Worm (Caenorhabditis elegans) whole organism, L1 larva: Measurements from ENCODE around the gene fbxc-19.

Source experiments
- C16A3.4 ChIP-seq: fragments of 150-350 bp; optimal IDR thresholded peaks from 2 replicates; lab custom pipeline; 2014; ENCODE audit warnings: missing biosample characterization, missing genetic modification characterization
- F16B12.6 ChIP-seq: fragments of 150-350 bp; optimal IDR thresholded peaks from 2 replicates; lab custom pipeline; 2014; ENCODE audit warnings: missing biosample characterization, missing genetic modification characterization
- alr-1 ChIP-seq: fragments of 200-800 bp; sonication (Bioruptor generic); optimal IDR thresholded peaks from 2 replicates; lab custom pipeline; 2018; ENCODE audit warnings: borderline replicate concordance, mild to moderate bottlenecking, missing genetic modification characterization, missing compliant biosample characterization
- blmp-1 ChIP-seq: fragments of 150-350 bp; optimal IDR thresholded peaks from 2 replicates; lab custom pipeline; 2014; ENCODE audit warnings: missing biosample characterization, missing genetic modification characterization
- ceh-8 ChIP-seq: fragments of 200-800 bp; sonication (Bioruptor generic); optimal IDR thresholded peaks from 2 replicates; lab custom pipeline; 2018; ENCODE audit warnings: mild to moderate bottlenecking, missing genetic modification characterization, moderate library complexity, missing compliant biosample characterization
- ceh-82 ChIP-seq, 3 experiments: fragments of 150-350 bp in 1 of 3; sonication (generic microtip) in 2 of 3; optimal IDR thresholded peaks; 2 replicates each; lab custom pipeline; 2014 to 2017; ENCODE audit warnings: missing biosample characterization in 3 of 3, missing genetic modification characterization in 3 of 3
- ceh-88 ChIP-seq: fragments of 200-800 bp; sonication (Bioruptor generic); IDR thresholded peaks from 2 replicates; pipeline ENCODE4 v1.3.6; 2022; ENCODE audit warnings: missing genetic modification characterization, missing compliant biosample characterization
- ceh-90 ChIP-seq: sonication (generic microtip); optimal IDR thresholded peaks from 2 replicates; lab custom pipeline; 2016; ENCODE audit warnings: missing genetic modification characterization, missing compliant biosample characterization
- ces-1 ChIP-seq: fragments of 150-350 bp; optimal IDR thresholded peaks from 2 replicates; lab custom pipeline; 2014; ENCODE audit warnings: missing biosample characterization, missing genetic modification reagents, missing genetic modification characterization
- dpl-1 ChIP-seq, 3 experiments: fragments of 150-350 bp in 2 of 3; sonication (generic microtip) in 1 of 3; optimal IDR thresholded peaks; 2 replicates each; lab custom pipeline; 2014 to 2017; ENCODE audit warnings: missing biosample characterization in 3 of 3, missing genetic modification characterization in 3 of 3, missing genetic modification reagents in 3 of 3
- efl-1 ChIP-seq, 4 experiments: fragments of 150-350 bp; optimal IDR thresholded peaks in 3 of 4; peaks in 1 of 4; 1 replicate in 1 of 4; 2 replicates in 3 of 4; lab custom pipeline; 2014; ENCODE audit warnings: missing biosample characterization in 2 of 4, missing genetic modification characterization in 2 of 4, missing genetic modification reagents in 2 of 4
- efl-3 ChIP-seq: fragments of 200-800 bp; sonication (Bioruptor generic); optimal IDR thresholded peaks from 2 replicates; lab custom pipeline; 2018; ENCODE audit warnings: mild to moderate bottlenecking, missing genetic modification characterization, missing compliant biosample characterization
- egl-27 ChIP-seq, 2 experiments: fragments of 150-350 bp in 1 of 2; sonication (generic microtip); optimal IDR thresholded peaks; 3 replicates each; lab custom pipeline; 2017 to 2018; ENCODE audit warnings: missing biosample characterization in 2 of 2, missing genetic modification characterization in 2 of 2, missing genetic modification reagents in 2 of 2
- elt-2 ChIP-seq: sonication (generic microtip); optimal IDR thresholded peaks from 2 replicates; lab custom pipeline; 2016; ENCODE audit warnings: missing genetic modification characterization, mild to moderate bottlenecking, inconsistent platforms, missing compliant biosample characterization, missing genetic modification reagents
- elt-3 ChIP-seq, 6 experiments: fragments of 150-350 bp in 1 of 6; sonication (generic microtip); optimal IDR thresholded peaks; 2 replicates each; lab custom pipeline; 2017 to 2018; ENCODE audit warnings: missing biosample characterization in 6 of 6, missing genetic modification characterization in 6 of 6, inconsistent platforms in 1 of 6
- ets-5 ChIP-seq: fragments of 200-800 bp; sonication (Bioruptor generic); IDR thresholded peaks from 2 replicates; pipeline ENCODE4 v1.3.6; 2022; ENCODE audit warnings: missing genetic modification characterization, missing compliant biosample characterization
- fkh-10 ChIP-seq: sonication (generic microtip); optimal IDR thresholded peaks from 2 replicates; lab custom pipeline; 2017; ENCODE audit warnings: missing biosample characterization, missing genetic modification reagents, missing genetic modification characterization
- fkh-4 ChIP-seq: sonication (generic microtip); optimal IDR thresholded peaks from 2 replicates; lab custom pipeline; 2016; ENCODE audit warnings: missing compliant biosample characterization, missing genetic modification characterization, borderline replicate concordance
- fkh-8 ChIP-seq: sonication (generic microtip); optimal IDR thresholded peaks from 2 replicates; lab custom pipeline; 2016; ENCODE audit warnings: mild to moderate bottlenecking, missing genetic modification characterization, missing compliant biosample characterization
- fos-1 ChIP-seq: fragments of 150-350 bp; optimal IDR thresholded peaks from 2 replicates; lab custom pipeline; 2014; ENCODE audit warnings: missing biosample characterization, missing genetic modification characterization
- hlh-17 ChIP-seq: fragments of 200-800 bp; sonication (Bioruptor generic); optimal IDR thresholded peaks from 2 replicates; lab custom pipeline; 2018; ENCODE audit warnings: missing genetic modification characterization, mild to moderate bottlenecking, missing compliant biosample characterization, moderate library complexity, borderline replicate concordance
- hlh-4 ChIP-seq: sonication (generic microtip); optimal IDR thresholded peaks from 2 replicates; lab custom pipeline; 2016; ENCODE audit warnings: mild to moderate bottlenecking, missing genetic modification characterization, missing compliant biosample characterization
- hpl-2 ChIP-seq: fragments of 150-350 bp; optimal IDR thresholded peaks from 2 replicates; lab custom pipeline; 2014; ENCODE audit warnings: missing biosample characterization, missing genetic modification reagents, missing genetic modification characterization
- lin-13 ChIP-seq: fragments of 150-350 bp; optimal IDR thresholded peaks from 2 replicates; lab custom pipeline; 2014; ENCODE audit warnings: missing biosample characterization, missing genetic modification reagents, missing genetic modification characterization
- lin-14 ChIP-seq: fragments of 200-800 bp; sonication (Bioruptor generic); optimal IDR thresholded peaks from 2 replicates; lab custom pipeline; 2018; ENCODE audit warnings: mild to moderate bottlenecking, missing genetic modification characterization, moderate library complexity, missing compliant biosample characterization
- lin-15B ChIP-seq: fragments of 150-350 bp; sonication (generic microtip); optimal IDR thresholded peaks from 3 replicates; lab custom pipeline; 2014; ENCODE audit warnings: missing biosample characterization, missing genetic modification characterization
- lin-35 ChIP-seq, 2 experiments: fragments of 150-350 bp; optimal IDR thresholded peaks; 2 replicates each; lab custom pipeline; 2014; ENCODE audit warnings: missing biosample characterization in 2 of 2, missing genetic modification characterization in 2 of 2, missing genetic modification reagents in 2 of 2
- lir-3 ChIP-seq: sonication (generic microtip); optimal IDR thresholded peaks from 2 replicates; lab custom pipeline; 2016; ENCODE audit warnings: mild to moderate bottlenecking, missing genetic modification characterization, moderate library complexity, missing compliant biosample characterization; ENCODE audit not compliant: poor library complexity
- lsy-2 ChIP-seq, 2 experiments: fragments of 150-350 bp; optimal IDR thresholded peaks; 2 replicates each; lab custom pipeline; 2014; ENCODE audit warnings: missing biosample characterization in 2 of 2, missing genetic modification characterization in 2 of 2
- mdl-1 ChIP-seq, 2 experiments: fragments of 150-350 bp; optimal IDR thresholded peaks; 2 replicates each; lab custom pipeline; 2014 to 2017; ENCODE audit warnings: missing biosample characterization in 2 of 2, missing genetic modification characterization in 2 of 2, inconsistent platforms in 1 of 2
- nhr-19 ChIP-seq: fragments of 200-800 bp; sonication (Bioruptor generic); conservative IDR thresholded peaks from 2 replicates; pipeline ENCODE4 v1.3.6; 2022; ENCODE audit warnings: missing genetic modification characterization, missing compliant biosample characterization
- nhr-20 ChIP-seq: sonication (generic microtip); optimal IDR thresholded peaks from 2 replicates; lab custom pipeline; 2016; ENCODE audit warnings: mild to moderate bottlenecking, missing genetic modification characterization, missing compliant biosample characterization
- nhr-237 ChIP-seq: fragments of 150-350 bp; optimal IDR thresholded peaks from 2 replicates; lab custom pipeline; 2014; ENCODE audit warnings: missing biosample characterization, missing genetic modification characterization
- nhr-47 ChIP-seq: sonication (generic microtip); optimal IDR thresholded peaks from 2 replicates; lab custom pipeline; 2016; ENCODE audit warnings: mild to moderate bottlenecking, missing genetic modification characterization, moderate library complexity, missing compliant biosample characterization
- nhr-71 ChIP-seq: sonication (generic microtip); optimal IDR thresholded peaks from 2 replicates; lab custom pipeline; 2016; ENCODE audit warnings: mild to moderate bottlenecking, missing genetic modification characterization, moderate library complexity, missing compliant biosample characterization
- nhr-77 ChIP-seq: fragments of 150-350 bp; optimal IDR thresholded peaks from 2 replicates; lab custom pipeline; 2014; ENCODE audit warnings: missing biosample characterization, missing genetic modification characterization
- nhr-85 ChIP-seq: sonication (generic microtip); peaks from one replicate; lab custom pipeline; 2016; ENCODE audit warnings: missing genetic modification characterization, inconsistent platforms, missing compliant biosample characterization
- nhr-90 ChIP-seq: sonication (generic microtip); optimal IDR thresholded peaks from 2 replicates; lab custom pipeline; 2016; ENCODE audit warnings: mild to moderate bottlenecking, missing genetic modification characterization, missing compliant biosample characterization; ENCODE audit not compliant: poor library complexity
- rnt-1 ChIP-seq: sonication (generic microtip); optimal IDR thresholded peaks from 2 replicates; lab custom pipeline; 2016; ENCODE audit warnings: mild to moderate bottlenecking, missing genetic modification characterization, moderate library complexity, missing compliant biosample characterization
- skn-1 ChIP-seq: fragments of 150-350 bp; optimal IDR thresholded peaks from 2 replicates; lab custom pipeline; 2014; ENCODE audit warnings: missing biosample characterization, missing genetic modification characterization
- snu-23 ChIP-seq: sonication (generic microtip); optimal IDR thresholded peaks from 2 replicates; lab custom pipeline; 2016; ENCODE audit warnings: missing genetic modification characterization, missing compliant biosample characterization
- sptf-1 ChIP-seq: fragments of 150-350 bp; optimal IDR thresholded peaks from 2 replicates; lab custom pipeline; 2014; ENCODE audit warnings: missing biosample characterization, missing genetic modification characterization
- sup-37 ChIP-seq: fragments of 200-800 bp; sonication (Bioruptor generic); optimal IDR thresholded peaks from 2 replicates; lab custom pipeline; 2018; ENCODE audit warnings: mild to moderate bottlenecking, missing genetic modification characterization, missing compliant biosample characterization
- swsn-7 ChIP-seq: sonication (generic microtip); optimal IDR thresholded peaks from 2 replicates; lab custom pipeline; 2016; ENCODE audit warnings: missing genetic modification characterization, missing compliant biosample characterization
- tlp-1 ChIP-seq: fragments of 150-350 bp; optimal IDR thresholded peaks from 2 replicates; lab custom pipeline; 2014; ENCODE audit warnings: missing biosample characterization, missing genetic modification characterization
- unc-130 ChIP-seq: fragments of 150-350 bp; optimal IDR thresholded peaks from 2 replicates; lab custom pipeline; 2017; ENCODE audit warnings: missing biosample characterization, missing genetic modification characterization, inconsistent platforms
- vab-15 ChIP-seq: sonication (generic microtip); optimal IDR thresholded peaks from 2 replicates; lab custom pipeline; 2017; ENCODE audit warnings: missing genotype, mild to moderate bottlenecking, missing genetic modification characterization, missing compliant biosample characterization
- xbp-1 ChIP-seq: sonication (generic microtip); optimal IDR thresholded peaks from 2 replicates; lab custom pipeline; 2016; ENCODE audit warnings: missing genetic modification characterization, missing compliant biosample characterization
- zag-1 ChIP-seq: fragments of 150-350 bp; optimal IDR thresholded peaks from 2 replicates; lab custom pipeline; 2014; ENCODE audit warnings: missing biosample characterization, missing genetic modification characterization
- ztf-11 ChIP-seq, 2 experiments: sonication (generic microtip); optimal IDR thresholded peaks; 2 replicates each; lab custom pipeline; 2016 to 2017; ENCODE audit warnings: missing genetic modification characterization in 2 of 2, missing biosample characterization in 1 of 2, missing compliant biosample characterization in 1 of 2

Gene fbxc-19

DNA sequence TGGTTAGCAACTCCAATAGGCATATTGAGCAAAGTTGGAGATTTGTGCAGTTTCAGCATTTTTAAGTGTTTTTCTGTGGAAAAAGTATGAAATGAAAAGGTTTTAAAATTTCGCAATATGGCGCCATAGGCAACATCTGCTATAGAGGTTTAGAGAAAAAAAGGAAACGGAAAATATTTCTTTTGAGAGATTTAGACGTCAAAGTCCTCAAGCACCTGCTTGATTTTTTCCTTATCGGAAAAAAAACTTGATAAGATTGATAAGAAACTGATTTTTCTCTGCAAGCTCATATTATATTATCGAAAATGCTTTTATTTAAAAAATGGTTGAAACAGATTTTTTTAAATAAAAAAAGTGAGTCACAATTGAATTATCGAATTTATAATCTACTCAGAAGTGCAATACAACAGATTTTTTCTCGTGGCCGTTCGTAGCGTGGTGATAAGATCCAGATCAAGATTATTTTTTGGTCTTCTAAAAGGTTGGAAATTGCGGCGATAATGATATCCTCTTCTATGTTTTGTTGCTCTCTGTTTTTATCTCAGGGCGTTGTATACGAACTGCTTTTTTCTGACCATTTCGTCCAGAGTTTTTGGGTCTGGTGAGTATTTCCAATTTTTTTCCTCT, at the start of gene fbxc-19:
Gene fbxc-19, plus strand, starts transcription at position 536 of the 627 bp plus-strand sequence.
- TF ChIP-seq swsn-7 (tag; lab: Kevin White, UChicago) (peak; percentile 34), nhr-90 (peak; percentile 53), ceh-88 (GFP tag; lab: Robert Waterston, UW) (no peak), rnt-1 (tag; lab: Kevin White, UChicago) (peak; percentile 58), fkh-10 (GFP tag; lab: Kevin White, UChicago) (no peak), zag-1 (tag; lab: Kevin White, UChicago) (no peak), ets-5 (no peak), C16A3.4 (peak; percentile 34), efl-3 (no peak), lin-35 (GFP tag; optimal IDR thresholded peaks at IDR 0.05; lab: Kevin White, UChicago) (peak; percentile 47 to 82), nhr-19 (GFP tag; lab: Robert Waterston, UW) (peak; percentile 37), vab-15 (tag; lab: Kevin White, UChicago) (no peak), alr-1 (tag; lab: Kevin White, UChicago) (no peak), fos-1 (tag; lab: Kevin White, UChicago) (peak; percentile 35), lsy-2 (tag; optimal IDR thresholded peaks at IDR 0.05; lab: Kevin White, UChicago) (peak; percentile 67 to 79), nhr-20 (peak; percentile 60), dpl-1 (GFP tag; optimal IDR thresholded peaks at IDR 0.05; lab: Kevin White, UChicago) (peak; percentile 56 to 61 (median 61)), blmp-1 (tag; lab: Kevin White, UChicago) (peak; percentile 35), ces-1 (GFP tag; lab: Kevin White, UChicago) (no peak), snu-23 (GFP tag; lab: Kevin White, UChicago) (peak; percentile 46), F16B12.6 (tag; lab: Kevin White, UChicago) (peak; percentile 22), lin-14 (GFP tag; lab: Kevin White, UChicago) (peak; percentile 73), lin-13 (peak; percentile 40), nhr-85 (tag; lab: Kevin White, UChicago) (peak; percentile 83), xbp-1 (tag; lab: Kevin White, UChicago) (peak; percentile 3), efl-1 (optimal IDR thresholded peaks at IDR 0.05; lab: Kevin White, UChicago) (peak; percentile 77 to 78), efl-1 (GFP tag; optimal IDR thresholded peaks at IDR 0.05 in 1 of 2; lab: Kevin White, UChicago) (peak; percentile 63 to 94), elt-2 (tag; lab: Kevin White, UChicago) (peak; percentile 100), sup-37 (GFP tag; lab: Kevin White, UChicago) (no peak), hpl-2 (GFP tag; lab: Kevin White, UChicago) (peak; percentile 45), tlp-1 (tag; lab: Kevin White, UChicago) (peak; percentile 81), elt-3 (tag; optimal IDR thresholded peaks at IDR 0.05; lab: Kevin White, UChicago) (peak in 3 of 6 experiments; percentile 60 to 96 (median 89)), nhr-47 (peak; percentile 59), lir-3 (tag; lab: Kevin White, UChicago) (peak; percentile 38), fkh-4 (tag; lab: Kevin White, UChicago) (no peak), nhr-237 (tag; lab: Kevin White, UChicago) (peak; percentile 64), unc-130 (tag; lab: Kevin White, UChicago) (no peak), hlh-4 (tag; lab: Kevin White, UChicago) (no peak), ceh-90 (no peak), sptf-1 (tag; lab: Kevin White, UChicago) (no peak), ceh-82 (tag; optimal IDR thresholded peaks at IDR 0.05; lab: Kevin White, UChicago) (peak; percentile 7 to 59 (median 30)), fkh-8 (tag; lab: Kevin White, UChicago) (no peak), hlh-17 (no peak), ceh-8 (GFP tag; lab: Kevin White, UChicago) (no peak), ztf-11 (tag; optimal IDR thresholded peaks at IDR 0.05; lab: Kevin White, UChicago) (no peak), nhr-77 (peak; percentile 38), nhr-71 (tag; lab: Kevin White, UChicago) (peak; percentile 72), lin-15B (tag; lab: Kevin White, UChicago) (peak; percentile 4), skn-1 (tag; lab: Kevin White, UChicago) (peak; percentile 91), mdl-1 (tag; optimal IDR thresholded peaks at IDR 0.05; lab: Kevin White, UChicago) (peak in 1 of 2 experiments; percentile 53), egl-27 (tag; optimal IDR thresholded peaks at IDR 0.05; lab: Kevin White, UChicago) (no peak)
